Worm (Caenorhabditis elegans) whole organism, L2 larva: ENCODE data around the gene F56F11.4.

Experiments
- lin-39 ChIP-seq: fragments of 150-350 bp; optimal IDR thresholded peaks from 2 replicates; lab custom pipeline; 2014; ENCODE audit warnings: missing biosample characterization, missing genetic modification reagents, missing genetic modification characterization
- lsy-2 ChIP-seq, 2 experiments: fragments of 150-350 bp in 1 of 2; sonication (generic microtip) in 1 of 2; optimal IDR thresholded peaks; 2 replicates each; lab custom pipeline; 2014 to 2017; ENCODE audit warnings: missing biosample characterization in 2 of 2, missing genetic modification characterization in 2 of 2
- mab-5 ChIP-seq: fragments of 150-350 bp; optimal IDR thresholded peaks from 2 replicates; lab custom pipeline; 2014; ENCODE audit warnings: missing biosample characterization, missing genetic modification characterization
- nhr-77 ChIP-seq: fragments of 150-350 bp; optimal IDR thresholded peaks from 2 replicates; lab custom pipeline; 2014; ENCODE audit warnings: missing biosample characterization, missing genetic modification characterization
- snpc-4 ChIP-seq: fragments of 150-350 bp; optimal IDR thresholded peaks from 2 replicates; lab custom pipeline; 2014; ENCODE audit warnings: missing biosample characterization, missing genetic modification characterization
- zag-1 ChIP-seq: fragments of 150-350 bp; optimal IDR thresholded peaks from 2 replicates; lab custom pipeline; 2014; ENCODE audit warnings: missing biosample characterization, missing genetic modification characterization

DNA sequence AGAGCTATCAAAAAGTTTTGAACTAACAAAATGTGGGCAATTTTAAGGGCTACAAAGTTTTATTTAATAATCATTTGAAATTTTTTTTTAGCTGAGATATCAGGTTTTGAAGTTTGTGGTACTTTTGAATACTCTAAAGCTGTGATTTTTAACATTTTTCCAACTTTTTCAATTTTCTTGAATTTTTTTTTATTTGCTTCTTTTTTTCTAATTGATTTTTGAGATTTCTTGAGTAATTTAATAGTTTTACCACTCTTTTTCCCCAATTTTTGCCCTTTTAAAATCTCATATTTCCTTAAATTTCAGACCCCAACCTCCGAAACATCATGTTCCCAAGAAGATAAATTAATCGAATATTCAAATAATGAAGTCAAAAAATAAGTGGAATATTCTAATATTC is 54.6 kb downstream of the F56F11.4 start, which contains the start of gene cdh-1:
- TF ChIP-seq lin-39 (tag; lab: Kevin White, UChicago) (no peak), snpc-4 (tag; lab: Kevin White, UChicago) (no peak), lsy-2 (tag; optimal IDR thresholded peaks at IDR 0.05; lab: Kevin White, UChicago) (no peak), zag-1 (tag; lab: Kevin White, UChicago) (no peak), nhr-77 (no peak), mab-5 (tag; lab: Kevin White, UChicago) (no peak)
